ENCODE assay signal across 3 fruit fly cellular contexts in the genomic region with DNA sequence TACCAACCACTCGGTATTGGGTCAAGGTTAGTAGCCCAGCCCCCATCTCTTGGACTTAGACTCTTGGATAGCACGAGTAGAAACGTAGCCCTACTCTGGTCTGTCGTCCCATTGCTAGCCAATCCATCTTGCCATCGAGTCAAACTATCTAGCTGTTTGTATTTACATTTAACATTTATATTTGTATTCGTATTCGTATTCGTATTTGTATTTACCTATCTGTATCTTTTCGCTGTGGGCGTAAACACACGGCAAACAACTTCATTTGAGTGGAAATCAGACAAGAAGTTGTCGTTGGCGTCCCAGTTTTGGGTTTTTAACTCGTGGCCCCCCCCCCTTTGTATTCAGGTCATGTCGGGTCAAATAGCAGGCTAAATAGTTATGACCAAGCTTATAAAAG.
TF ChIP-seq lines count a peak whose summit lies in the region.

No protein-coding gene starts in this region.

- TF ChIP-seq CTCF in whole organism, embryonic (GFP tag; optimal IDR thresholded peaks at IDR 0.05; lab: Kevin White, UChicago) = no peak

TF ChIP-seq in whole organism, embryonic, 481 proteins besides CTCF, POLR2A, EP300 and RAD21 (continues in another document):
- TF ChIP-seq CG11723 (GFP tag; optimal IDR thresholded peaks at IDR 0.05; lab: Kevin White, UChicago) (no peak), CG1529 (GFP tag; optimal IDR thresholded peaks at IDR 0.05; lab: Kevin White, UChicago) (peak; percentile 30), chif (GFP tag; optimal IDR thresholded peaks at IDR 0.05; lab: Kevin White, UChicago) (peak in 1 of 2 experiments; percentile 64), Dbx (GFP tag; IDR thresholded peaks at IDR 0.05; lab: Robert Waterston, UW) (no peak), Dip2 (GFP tag; IDR thresholded peaks at IDR 0.05; lab: Robert Waterston, UW) (no peak), CG17568 (GFP tag; optimal IDR thresholded peaks at IDR 0.05; lab: Kevin White, UChicago) (peak; percentile 68), CG4282 (GFP tag; optimal IDR thresholded peaks at IDR 0.05; lab: Kevin White, UChicago) (no peak), HLH3B (GFP tag; IDR thresholded peaks at IDR 0.05; lab: Robert Waterston, UW) (no peak; the same call in 1 of the 2 replicates), Nf-YB (GFP tag; optimal IDR thresholded peaks at IDR 0.05; lab: Kevin White, UChicago) (peak; percentile 39), CG6683 (GFP tag; optimal IDR thresholded peaks at IDR 0.05; lab: Kevin White, UChicago) (peak; percentile 48), fu2 (GFP tag; optimal IDR thresholded peaks at IDR 0.05; lab: Kevin White, UChicago) (no peak), CHES-1-like (GFP tag; optimal IDR thresholded peaks at IDR 0.05; lab: Kevin White, UChicago) (peak; percentile 18), CG17385 (GFP tag; optimal IDR thresholded peaks at IDR 0.05; lab: Kevin White, UChicago) (peak; percentile 24), Hey (tag; optimal IDR thresholded peaks at IDR 0.05; lab: Kevin White, UChicago) (peak; percentile 54), dmrt11E (tag; optimal IDR thresholded peaks at IDR 0.05; lab: Kevin White, UChicago) (peak; percentile 58), crc (GFP tag; optimal IDR thresholded peaks at IDR 0.05; lab: Kevin White, UChicago) (peak; percentile 5), HmgZ (tag; optimal IDR thresholded peaks at IDR 0.05; lab: Kevin White, UChicago) (peak; percentile 44), CG14050 (GFP tag; IDR thresholded peaks at IDR 0.05; lab: Robert Waterston, UW) (no peak), Ssrp (tag; optimal IDR thresholded peaks at IDR 0.05; lab: Kevin White, UChicago) (no peak), CG13624 (GFP tag; optimal IDR thresholded peaks at IDR 0.05; lab: Kevin White, UChicago) (no peak), CG6765 (GFP tag; optimal IDR thresholded peaks at IDR 0.05; lab: Kevin White, UChicago) (peak; percentile 18), CkIIα-i1 (GFP tag; IDR thresholded peaks at IDR 0.05; lab: Robert Waterston, UW) (no peak), ash1 (GFP tag; optimal IDR thresholded peaks at IDR 0.05; lab: Kevin White, UChicago) (no peak), CG2712 (tag; optimal IDR thresholded peaks at IDR 0.05; lab: Kevin White, UChicago) (peak; percentile 33), CG10209 (GFP tag; optimal IDR thresholded peaks at IDR 0.05; lab: Kevin White, UChicago) (peak; percentile 61), Blimp-1 (GFP tag; optimal IDR thresholded peaks at IDR 0.05; lab: Kevin White, UChicago) (peak; percentile 36), vvl (GFP tag; IDR thresholded peaks at IDR 0.05; lab: Robert Waterston, UW) (peak; percentile 34; the same call in 1 of the 2 replicates), CG34422 (GFP tag; IDR thresholded peaks at IDR 0.05; lab: Robert Waterston, UW) (no peak), Awh (GFP tag; IDR thresholded peaks at IDR 0.05; lab: Robert Waterston, UW) (peak; percentile 37; the same call in 1 of the 2 replicates)

TF ChIP-seq in whole organism, prepupa, 60 proteins besides CTCF, POLR2A, EP300 and RAD21:
- TF ChIP-seq Eip75B (GFP tag; optimal IDR thresholded peaks at IDR 0.05; lab: Kevin White, UChicago) (no peak), CG10631 (GFP tag; optimal IDR thresholded peaks at IDR 0.05; lab: Kevin White, UChicago) (no peak), cyc (GFP tag; optimal IDR thresholded peaks at IDR 0.05; lab: Kevin White, UChicago) (no peak), fkh (GFP tag; optimal IDR thresholded peaks at IDR 0.05; lab: Kevin White, UChicago) (peak; percentile 74)
TF ChIP-seq in whole organism, prepupa: peak in this region for 1.

TF ChIP-seq in whole organism, wandering third instar larva, 38 proteins besides CTCF, POLR2A, EP300 and RAD21:
- TF ChIP-seq Hr83 (GFP tag; optimal IDR thresholded peaks at IDR 0.05; lab: Kevin White, UChicago; ENCODE audit: poor library complexity, severe bottlenecking) (no peak), sv (GFP tag; optimal IDR thresholded peaks at IDR 0.05; lab: Kevin White, UChicago) (peak; percentile 2), h (GFP tag; optimal IDR thresholded peaks at IDR 0.05; lab: Kevin White, UChicago) (no peak), Hnf4 (GFP tag; optimal IDR thresholded peaks at IDR 0.05; lab: Kevin White, UChicago) (no peak), rgr (GFP tag; optimal IDR thresholded peaks at IDR 0.05; lab: Kevin White, UChicago) (no peak)
